Worm (Caenorhabditis elegans) whole organism, L2 larva: ENCODE data around the gene fbxb-84.

ENCODE experiments used
- ceh-16 ChIP-seq: fragments of 150-350 bp; optimal IDR thresholded peaks from 2 replicates; lab custom pipeline; 2014; ENCODE audit warnings: missing biosample characterization, missing genetic modification characterization
- egl-27 ChIP-seq: sonication (generic microtip); optimal IDR thresholded peaks from 3 replicates; lab custom pipeline; 2017; ENCODE audit warnings: missing biosample characterization, missing genetic modification reagents, missing genetic modification characterization
- nhr-25 ChIP-seq: fragments of 150-350 bp; sonication (generic microtip); optimal IDR thresholded peaks from 3 replicates; lab custom pipeline; 2014; ENCODE audit warnings: missing biosample characterization, missing genetic modification characterization
- ztf-11 ChIP-seq: sonication (generic microtip); optimal IDR thresholded peaks from 2 replicates; lab custom pipeline; 2017; ENCODE audit warnings: missing biosample characterization, missing genetic modification characterization

- no peak for TF ChIP-seq ztf-11
- no peak for TF ChIP-seq ceh-16 (tag; lab: Kevin White, UChicago)
- TF ChIP-seq egl-27: no peak
- no peak for TF ChIP-seq nhr-25
These were observed 41.6 kb upstream of the fbxb-84 start, which contains the start of gene mxl-2 for ce11 chrIII:187829-188228.
